Fruit fly (Drosophila melanogaster): ENCODE data around the gene Vml.

DNA sequence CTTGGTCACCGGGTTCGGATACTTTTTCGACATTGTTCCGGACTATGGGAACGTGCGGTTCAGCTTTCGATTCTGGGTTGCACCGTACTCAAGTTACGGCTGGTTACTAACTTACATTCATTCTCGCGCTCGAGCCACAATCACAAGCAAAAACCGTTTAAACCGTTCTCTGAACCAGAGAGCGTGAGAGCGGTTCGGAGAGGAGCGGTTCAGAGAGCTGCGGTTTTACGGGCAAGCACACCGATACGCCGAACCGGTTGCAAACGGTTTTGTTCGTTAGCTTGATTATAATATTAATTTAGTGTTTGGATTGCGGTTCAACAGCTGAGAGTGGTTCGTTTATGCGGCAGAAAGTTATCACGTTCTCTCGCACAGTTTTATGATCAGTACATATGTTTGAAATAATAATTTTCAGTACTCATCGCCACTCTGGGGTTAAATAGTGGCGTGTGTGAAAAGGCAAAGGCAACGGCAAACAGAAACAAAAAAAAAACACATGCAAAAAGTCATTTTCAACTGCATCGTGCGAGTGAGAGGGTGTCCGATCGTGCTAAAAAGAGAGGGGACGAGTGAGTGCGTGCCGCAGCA, 50.1 kb downstream of the Vml start, which contains the start of gene CG14050:
- TF ChIP-seq CG15710 (tag; optimal IDR thresholded peaks at IDR 0.05) (no peak), CG10348 (GFP tag; IDR thresholded peaks at IDR 0.05) (no peak), CG13204 (GFP tag; optimal IDR thresholded peaks at IDR 0.05) (no peak), Ets98B (GFP tag; IDR thresholded peaks at IDR 0.05) (no peak), CG12605 (GFP tag; IDR thresholded peaks at IDR 0.05) (no peak), EcR (GFP tag; optimal IDR thresholded peaks at IDR 0.05) (no peak), CG17806 (tag; optimal IDR thresholded peaks at IDR 0.05) (no peak), rn (GFP tag; IDR thresholded peaks at IDR 0.05) (no peak), Pif1A (GFP tag; optimal IDR thresholded peaks at IDR 0.05) (no peak), CG32121 (GFP tag; IDR thresholded peaks at IDR 0.05) (no peak), Snoo (tag; optimal IDR thresholded peaks at IDR 0.05) (no peak), CG14655 (GFP tag; optimal IDR thresholded peaks at IDR 0.05) (no peak), gl (tag; optimal IDR thresholded peaks at IDR 0.05) (no peak)

All from whole organism, pupa.